Worm (Caenorhabditis elegans) whole organism, late embryonic: ENCODE measurements around the gene F36F12.7.
A peak's percentile ranks its signal among the peaks of the same experiment; 100 is the strongest.
"Not testable (repeated sequence)": the region's sequence is repeated elsewhere in the genome, so short reads cannot be mapped to it uniquely, and the experiment has no call there.

Experiments
- C08G9.2 ChIP-seq: sonication (generic microtip); optimal IDR thresholded peaks from 2 replicates; lab custom pipeline; 2016; ENCODE audit warnings: mild to moderate bottlenecking, missing genetic modification characterization, moderate library complexity, missing compliant biosample characterization
- F13H6.1 ChIP-seq: sonication (generic microtip); optimal IDR thresholded peaks from 2 replicates; lab custom pipeline; 2016; ENCODE audit warnings: missing genetic modification characterization, missing compliant biosample characterization
- T23F11.4 ChIP-seq: fragments of 200-800 bp; sonication (Bioruptor generic); optimal IDR thresholded peaks from 2 replicates; lab custom pipeline; 2018; ENCODE audit warnings: mild to moderate bottlenecking, missing genetic modification characterization, missing compliant biosample characterization
- Y22D7AL.16 ChIP-seq: sonication (generic microtip); optimal IDR thresholded peaks from 2 replicates; lab custom pipeline; 2016; ENCODE audit warnings: missing genetic modification characterization, missing compliant biosample characterization
- ahr-1 ChIP-seq: sonication (generic microtip); optimal IDR thresholded peaks from 2 replicates; lab custom pipeline; 2016; ENCODE audit warnings: missing genetic modification characterization, missing compliant biosample characterization
- ceh-18 ChIP-seq: sonication (generic microtip); optimal IDR thresholded peaks from 2 replicates; lab custom pipeline; 2016; ENCODE audit warnings: missing genetic modification characterization, missing compliant biosample characterization
- ceh-19 ChIP-seq: fragments of 200-800 bp; sonication (Bioruptor generic); optimal IDR thresholded peaks from 2 replicates; lab custom pipeline; 2018; ENCODE audit warnings: mild to moderate bottlenecking, missing genetic modification characterization, missing compliant biosample characterization
- ceh-2 ChIP-seq: sonication (generic microtip); optimal IDR thresholded peaks from 2 replicates; lab custom pipeline; 2016; ENCODE audit warnings: missing genotype, missing genetic modification characterization, missing compliant biosample characterization
- ceh-31 ChIP-seq: sonication (generic microtip); optimal IDR thresholded peaks from 2 replicates; lab custom pipeline; 2016; ENCODE audit warnings: missing genetic modification characterization, missing compliant biosample characterization
- ceh-34 ChIP-seq: sonication (generic microtip); optimal IDR thresholded peaks from 2 replicates; lab custom pipeline; 2016; ENCODE audit warnings: mild to moderate bottlenecking, missing genetic modification characterization, missing compliant biosample characterization
- ceh-48 ChIP-seq: sonication (generic microtip); optimal IDR thresholded peaks from 2 replicates; lab custom pipeline; 2016; ENCODE audit warnings: missing genetic modification characterization, inconsistent platforms, missing compliant biosample characterization
- ceh-6 ChIP-seq: fragments of 200-800 bp; sonication (Bioruptor generic); optimal IDR thresholded peaks from 2 replicates; lab custom pipeline; 2018; ENCODE audit warnings: mild to moderate bottlenecking, missing genetic modification characterization, missing compliant biosample characterization
- ceh-9 ChIP-seq: sonication (generic microtip); optimal IDR thresholded peaks from 2 replicates; lab custom pipeline; 2016; ENCODE audit warnings: mild to moderate bottlenecking, missing genetic modification characterization, inconsistent platforms, missing compliant biosample characterization
- dmd-4 ChIP-seq: sonication (generic microtip); optimal IDR thresholded peaks from 2 replicates; lab custom pipeline; 2016; ENCODE audit warnings: borderline replicate concordance, missing genetic modification characterization, missing compliant biosample characterization
- dve-1 ChIP-seq: sonication (generic microtip); optimal IDR thresholded peaks from 2 replicates; lab custom pipeline; 2017; ENCODE audit warnings: antibody characterized with exemption, mild to moderate bottlenecking, missing genetic modification characterization, missing compliant biosample characterization
- elt-2 ChIP-seq: sonication (generic microtip); optimal IDR thresholded peaks from 2 replicates; lab custom pipeline; 2016; ENCODE audit warnings: missing genetic modification reagents, missing genetic modification characterization, missing compliant biosample characterization
- ets-4 ChIP-seq: sonication (generic microtip); optimal IDR thresholded peaks from 2 replicates; lab custom pipeline; 2016; ENCODE audit warnings: missing genetic modification characterization, missing compliant biosample characterization
- fkh-10 ChIP-seq: fragments of 150-350 bp; optimal IDR thresholded peaks from 2 replicates; lab custom pipeline; 2014; ENCODE audit warnings: missing biosample characterization, missing genetic modification reagents, missing genetic modification characterization
- fkh-6 ChIP-seq: sonication (generic microtip); optimal IDR thresholded peaks from 2 replicates; lab custom pipeline; 2016; ENCODE audit warnings: missing genetic modification characterization, missing compliant biosample characterization
- gmeb-2 ChIP-seq: sonication (generic microtip); optimal IDR thresholded peaks from 2 replicates; lab custom pipeline; 2016; ENCODE audit warnings: missing genetic modification characterization, inconsistent platforms, missing compliant biosample characterization
- hlh-15 ChIP-seq: sonication (generic microtip); optimal IDR thresholded peaks from 2 replicates; lab custom pipeline; 2016; ENCODE audit warnings: missing genetic modification characterization, missing compliant biosample characterization
- hlh-6 ChIP-seq: sonication (generic microtip); optimal IDR thresholded peaks from 2 replicates; lab custom pipeline; 2016; ENCODE audit warnings: missing genotype, missing genetic modification characterization, missing compliant biosample characterization
- hlh-8 ChIP-seq: sonication (generic microtip); optimal IDR thresholded peaks from 2 replicates; lab custom pipeline; 2016; ENCODE audit warnings: missing genotype, missing genetic modification characterization, missing compliant biosample characterization
- lim-6 ChIP-seq: sonication (generic microtip); optimal IDR thresholded peaks from 2 replicates; lab custom pipeline; 2016; ENCODE audit warnings: missing genetic modification characterization, missing compliant biosample characterization
- madf-2 ChIP-seq: sonication (generic microtip); optimal IDR thresholded peaks from 2 replicates; lab custom pipeline; 2017; ENCODE audit warnings: missing genetic modification characterization, missing compliant biosample characterization
- mec-3 ChIP-seq: sonication (generic microtip); optimal IDR thresholded peaks from 2 replicates; lab custom pipeline; 2016; ENCODE audit warnings: borderline replicate concordance, missing genetic modification characterization, missing compliant biosample characterization
- nhr-11 ChIP-seq: fragments of 150-350 bp; optimal IDR thresholded peaks from 2 replicates; lab custom pipeline; 2014; ENCODE audit warnings: missing biosample characterization, missing genetic modification characterization
- nhr-232 ChIP-seq: sonication (generic microtip); optimal IDR thresholded peaks from 2 replicates; lab custom pipeline; 2016; ENCODE audit warnings: missing genetic modification characterization, missing compliant biosample characterization
- npax-4 ChIP-seq: sonication (generic microtip); optimal IDR thresholded peaks from 2 replicates; lab custom pipeline; 2016; ENCODE audit warnings: missing genetic modification characterization, missing compliant biosample characterization
- odd-2 ChIP-seq: sonication (generic microtip); optimal IDR thresholded peaks from 2 replicates; lab custom pipeline; 2017; ENCODE audit warnings: antibody characterized with exemption, mild to moderate bottlenecking, missing genetic modification characterization, missing compliant biosample characterization
- pag-3 ChIP-seq: sonication (generic microtip); optimal IDR thresholded peaks from 2 replicates; lab custom pipeline; 2016; ENCODE audit warnings: missing compliant biosample characterization, missing genetic modification characterization, borderline replicate concordance
- pha-4 ChIP-seq: fragments of 150-350 bp; optimal IDR thresholded peaks from 2 replicates; lab custom pipeline; 2018; ENCODE audit warnings: missing biosample characterization, missing genetic modification reagents, missing genetic modification characterization
- ref-2 ChIP-seq: sonication (generic microtip); optimal IDR thresholded peaks from 2 replicates; lab custom pipeline; 2016; ENCODE audit warnings: missing genetic modification characterization, missing compliant biosample characterization
- sox-2 ChIP-seq: fragments of 200-800 bp; sonication (Bioruptor generic); IDR thresholded peaks from 2 replicates; pipeline ENCODE4 v1.3.6; 2022; ENCODE audit warnings: missing genetic modification reagents, missing genetic modification characterization, missing compliant biosample characterization
- sox-4 ChIP-seq: sonication (generic microtip); optimal IDR thresholded peaks from 2 replicates; lab custom pipeline; 2017; ENCODE audit warnings: mild to moderate bottlenecking, missing genetic modification characterization, inconsistent platforms, missing compliant biosample characterization
- unc-55 ChIP-seq: sonication (generic microtip); optimal IDR thresholded peaks from 2 replicates; lab custom pipeline; 2017; ENCODE audit warnings: missing biosample characterization, missing genetic modification reagents, missing genetic modification characterization
- unc-86 ChIP-seq: sonication (generic microtip); optimal IDR thresholded peaks from 2 replicates; lab custom pipeline; 2016; ENCODE audit warnings: missing genetic modification characterization, missing compliant biosample characterization
- ztf-16 ChIP-seq: sonication (generic microtip); optimal IDR thresholded peaks from 2 replicates; lab custom pipeline; 2017; ENCODE audit warnings: missing genetic modification characterization, missing compliant biosample characterization

Gene F36F12.7

DNA sequence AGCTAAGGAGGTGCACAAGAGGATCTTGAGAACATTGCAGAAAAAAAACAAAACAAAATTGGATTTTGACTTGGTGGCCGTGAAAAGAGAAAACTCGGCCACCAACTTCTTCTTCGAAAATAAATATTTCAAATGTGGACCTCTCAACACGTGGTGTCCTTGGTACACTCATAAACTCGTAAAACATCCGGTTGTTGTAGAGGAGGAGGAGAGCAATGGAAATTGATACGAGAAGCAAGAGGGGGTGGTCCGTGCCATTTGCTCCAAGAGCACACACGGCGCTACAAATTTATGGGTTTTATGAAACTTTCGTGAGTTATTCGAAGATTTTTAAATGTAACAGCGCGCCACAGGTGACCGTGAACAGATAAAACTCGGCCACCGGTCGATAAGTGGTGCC is 17.2 kb upstream of the F36F12.7 start:
- peak; percentile 16 for TF ChIP-seq hlh-8 (tag; lab: Kevin White, UChicago)
- TF ChIP-seq madf-2 (tag; lab: Kevin White, UChicago): no peak

DNA sequence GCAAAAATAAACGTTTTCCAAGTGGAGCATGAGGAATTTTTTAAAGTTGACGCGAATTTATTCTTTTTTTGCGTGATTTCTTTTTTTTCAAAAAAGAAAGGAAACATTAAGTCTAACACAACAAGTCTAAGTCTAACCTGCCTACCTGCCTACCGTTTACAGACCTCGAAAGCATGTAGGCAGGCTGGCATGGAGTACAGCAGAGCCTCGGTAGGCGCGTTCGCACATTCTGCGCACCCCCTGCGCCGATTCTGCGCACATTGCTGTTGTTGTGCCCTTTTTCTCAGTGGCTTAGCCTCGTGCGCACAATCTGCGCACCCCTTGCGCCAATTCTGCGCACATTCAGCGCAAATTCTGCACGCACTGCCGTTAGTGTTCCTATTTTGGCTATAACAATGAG is 15.3 kb upstream of the F36F12.7 start:
- no peak for TF ChIP-seq nhr-11 (tag; lab: Kevin White, UChicago)
- no peak for TF ChIP-seq nhr-232 (tag; lab: Kevin White, UChicago)
- TF ChIP-seq pha-4 (tag; lab: Kevin White, UChicago): no peak
- TF ChIP-seq ahr-1 (tag; lab: Kevin White, UChicago): no peak
- no peak for TF ChIP-seq ets-4 (tag; lab: Kevin White, UChicago)
- no peak for TF ChIP-seq ceh-31
- no peak for TF ChIP-seq dve-1 (tag; lab: Kevin White, UChicago)
- no peak for TF ChIP-seq C08G9.2
- no peak for TF ChIP-seq ceh-18
- TF ChIP-seq ceh-48 (tag; lab: Kevin White, UChicago): no peak
- no peak for TF ChIP-seq fkh-6 (tag; lab: Kevin White, UChicago)
- no peak for TF ChIP-seq unc-86 (tag; lab: Kevin White, UChicago)
- TF ChIP-seq elt-2 (tag; lab: Kevin White, UChicago): no peak
- no peak for TF ChIP-seq hlh-6 (tag; lab: Kevin White, UChicago)
- no peak for TF ChIP-seq sox-4

DNA sequence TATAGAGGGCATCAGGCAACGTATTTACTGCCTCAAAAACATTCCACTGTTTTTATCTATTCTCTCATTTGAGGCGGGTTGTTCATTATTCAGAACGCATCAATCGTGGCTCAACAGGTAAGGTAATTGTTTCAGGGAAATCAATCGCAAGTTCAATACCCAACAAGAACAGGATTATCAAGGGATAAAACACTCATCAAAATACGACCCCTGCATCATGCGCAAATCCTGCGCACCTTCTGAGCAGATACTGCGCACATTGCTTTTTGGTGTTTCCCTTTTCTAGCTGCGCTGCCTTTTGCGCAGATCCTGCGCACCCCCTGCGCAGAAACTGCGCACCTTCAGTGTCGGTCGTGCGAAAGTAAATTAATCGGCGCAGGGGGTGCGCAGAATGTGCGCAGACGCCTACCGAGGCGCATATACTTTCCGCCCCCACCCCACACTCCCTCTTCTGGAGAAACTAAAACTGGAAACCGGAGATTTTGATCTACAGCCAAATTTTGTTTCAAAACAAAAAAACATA is 13.3 kb upstream of the F36F12.7 start, which contains the start of gene F36F12.3:
Gene F36F12.3 (plus strand): TSS at position 51 of the 523 bp plus-strand sequence.
- not testable (repeated sequence) for TF ChIP-seq fkh-6, ztf-16, hlh-8 (tag; lab: Kevin White, UChicago)

DNA sequence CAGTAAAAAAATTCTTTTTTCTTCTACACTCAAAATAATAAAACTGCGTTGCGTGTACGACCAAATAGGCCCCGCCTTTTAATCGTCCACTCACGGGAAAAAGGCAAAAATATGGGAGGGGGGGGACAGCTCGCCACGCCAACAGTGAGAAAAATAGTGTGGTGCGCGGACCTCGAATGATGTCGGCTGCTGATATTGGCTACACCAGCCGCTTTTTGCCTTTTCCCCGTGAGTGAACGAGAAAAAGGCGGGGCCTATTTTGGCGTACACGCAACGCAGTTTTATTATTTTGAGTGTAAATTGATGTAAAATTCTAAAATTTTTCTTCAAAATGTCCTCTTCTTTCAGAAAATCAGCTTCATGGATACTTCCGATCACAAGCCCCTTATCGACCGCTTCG is 8.8 kb upstream of the F36F12.7 start, which contains the start of gene ztf-28:
Gene ztf-28 (plus strand): TSS at position 349 of the 400 bp plus-strand sequence.
- not testable (repeated sequence) for TF ChIP-seq npax-4; ceh-48 (tag; lab: Kevin White, UChicago); odd-2
- TF ChIP-seq, all 69 proteins: peak for 0; not testable (repeated sequence) for 69

DNA sequence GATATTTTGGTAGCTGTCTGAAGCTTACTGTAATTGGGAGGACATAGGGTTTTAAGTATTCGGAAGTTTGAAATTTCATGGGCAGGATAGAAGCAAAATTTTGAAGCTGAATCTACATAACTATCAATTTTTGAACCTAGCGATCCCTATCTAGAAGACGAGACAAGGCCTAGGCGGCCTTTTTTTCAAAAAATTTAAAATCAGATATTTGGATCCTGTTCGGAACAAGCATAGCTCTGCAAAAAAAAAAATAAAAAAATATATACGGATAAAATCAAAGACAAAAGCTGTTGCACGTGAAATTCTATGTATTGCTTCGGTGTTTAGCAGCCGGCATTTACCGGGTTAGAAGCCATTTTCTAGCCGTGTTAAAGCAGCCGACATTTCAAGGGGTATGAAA is 3.9 kb upstream of the F36F12.7 start, which contains the start of gene F36F12.2:
Gene F36F12.2 (minus strand): TSS at position 101 of the 400 bp plus-strand sequence.
- TF ChIP-seq hlh-15 (tag; lab: Kevin White, UChicago): no peak
- TF ChIP-seq ceh-6: no peak
- TF ChIP-seq ceh-34 (tag; lab: Kevin White, UChicago): no peak
- no peak for TF ChIP-seq pag-3 (tag; lab: Kevin White, UChicago)
- no peak for TF ChIP-seq lim-6 (tag; lab: Kevin White, UChicago)
- TF ChIP-seq ref-2 (tag; lab: Kevin White, UChicago): no peak
- TF ChIP-seq ceh-2: no peak
- no peak for TF ChIP-seq npax-4
- TF ChIP-seq sox-2 (GFP tag; lab: Robert Waterston, UW): no peak
- TF ChIP-seq ztf-16 (tag; lab: Kevin White, UChicago): no peak
- TF ChIP-seq unc-55 (GFP tag; lab: Kevin White, UChicago): no peak

DNA sequence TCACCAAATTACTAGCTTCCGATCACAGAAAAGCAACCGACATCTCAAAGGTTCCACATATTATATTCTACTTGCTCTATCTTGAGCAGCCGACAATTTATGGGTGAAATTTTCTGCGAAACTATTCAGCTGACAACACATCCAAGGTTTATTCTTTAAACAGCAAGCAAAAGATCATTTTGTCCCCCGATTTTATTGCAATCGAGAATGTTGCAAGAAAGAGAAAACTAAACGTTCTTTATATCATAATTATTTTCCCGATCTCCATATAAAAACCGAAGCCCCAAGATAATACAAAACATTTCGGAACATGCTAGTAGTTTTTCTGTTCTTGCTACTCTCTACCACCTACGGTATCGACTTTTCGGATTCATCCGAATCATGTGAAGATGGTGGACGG is 3.4 kb upstream of the F36F12.7 start, which contains the start of gene clec-207:
Gene clec-207 (plus strand): TSS at position 301 of the 400 bp plus-strand sequence.
- TF ChIP-seq hlh-8 (tag; lab: Kevin White, UChicago) (no peak), ceh-48 (tag; lab: Kevin White, UChicago) (no peak), mec-3 (no peak), ref-2 (tag; lab: Kevin White, UChicago) (no peak), gmeb-2 (no peak), ceh-19 (GFP tag; lab: Kevin White, UChicago) (no peak), fkh-10 (GFP tag; lab: Kevin White, UChicago) (no peak), dmd-4 (tag; lab: Kevin White, UChicago) (no peak), ceh-18 (no peak), hlh-15 (tag; lab: Kevin White, UChicago) (no peak), ceh-31 (no peak), elt-2 (tag; lab: Kevin White, UChicago) (no peak), ahr-1 (tag; lab: Kevin White, UChicago) (no peak), ceh-9 (tag; lab: Kevin White, UChicago) (no peak), ztf-16 (tag; lab: Kevin White, UChicago) (no peak), F13H6.1 (tag; lab: Kevin White, UChicago) (no peak), sox-4 (no peak), T23F11.4 (GFP tag; lab: Kevin White, UChicago) (no peak), Y22D7AL.16 (tag; lab: Kevin White, UChicago) (no peak), C08G9.2 (no peak)
